Worm (Caenorhabditis elegans) whole organism, L3 larva: ENCODE data around the gene R151.2.

Experiments
- R02D3.7 ChIP-seq: fragments of 150-350 bp; optimal IDR thresholded peaks from 2 replicates; lab custom pipeline; 2014; ENCODE audit warnings: missing biosample characterization, missing genetic modification characterization
- ZK546.5 ChIP-seq: sonication (generic microtip); optimal IDR thresholded peaks from 2 replicates; lab custom pipeline; 2017; ENCODE audit warnings: missing biosample characterization, missing genetic modification characterization
- aly-2 ChIP-seq: fragments of 150-350 bp; optimal IDR thresholded peaks from 2 replicates; lab custom pipeline; 2014; ENCODE audit warnings: missing biosample characterization, missing genetic modification characterization
- ama-1 ChIP-seq: fragments of 150-350 bp; optimal IDR thresholded peaks from 2 replicates; lab custom pipeline; 2018
- ceh-16 ChIP-seq: sonication (generic microtip); optimal IDR thresholded peaks from 2 replicates; lab custom pipeline; 2017; ENCODE audit warnings: missing biosample characterization, missing genetic modification characterization
- ceh-28 ChIP-seq: fragments of 150-350 bp; optimal IDR thresholded peaks from 2 replicates; lab custom pipeline; 2014; ENCODE audit warnings: missing biosample characterization, missing genetic modification reagents, missing genetic modification characterization
- ceh-82 ChIP-seq: fragments of 150-350 bp; optimal IDR thresholded peaks from 2 replicates; lab custom pipeline; 2014; ENCODE audit warnings: missing biosample characterization, missing genetic modification characterization
- ceh-9 ChIP-seq: sonication (generic microtip); optimal IDR thresholded peaks from 2 replicates; lab custom pipeline; 2018; ENCODE audit warnings: missing biosample characterization, missing genetic modification characterization
- daf-12 ChIP-seq: fragments of 150-350 bp; optimal IDR thresholded peaks from 2 replicates; lab custom pipeline; 2014; ENCODE audit warnings: missing biosample characterization, missing genetic modification reagents, missing genetic modification characterization
- egl-27 ChIP-seq: sonication (generic microtip); optimal IDR thresholded peaks from 4 replicates; lab custom pipeline; 2017; ENCODE audit warnings: missing biosample characterization, missing genetic modification reagents, missing genetic modification characterization
- egl-5 ChIP-seq: fragments of 150-350 bp; optimal IDR thresholded peaks from 2 replicates; lab custom pipeline; 2017; ENCODE audit warnings: missing biosample characterization, missing genetic modification reagents, missing genetic modification characterization, inconsistent platforms
- eor-1 ChIP-seq, 2 experiments: fragments of 150-350 bp; optimal IDR thresholded peaks; 2 replicates each; lab custom pipeline; 2014 to 2018; ENCODE audit warnings: missing biosample characterization in 2 of 2, missing genetic modification characterization in 2 of 2
- fkh-10 ChIP-seq: sonication (generic microtip); optimal IDR thresholded peaks from 2 replicates; lab custom pipeline; 2017; ENCODE audit warnings: missing biosample characterization, missing genetic modification reagents, missing genetic modification characterization
- lin-15B ChIP-seq: fragments of 150-350 bp; optimal IDR thresholded peaks from 2 replicates; lab custom pipeline; 2014; ENCODE audit warnings: missing biosample characterization, missing genetic modification characterization
- lin-39 ChIP-seq: fragments of 150-350 bp; optimal IDR thresholded peaks from 2 replicates; lab custom pipeline; 2018; ENCODE audit warnings: missing biosample characterization, missing genetic modification reagents, missing genetic modification characterization
- mml-1 ChIP-seq: fragments of 150-350 bp; sonication (generic microtip); optimal IDR thresholded peaks from 3 replicates; lab custom pipeline; 2014; ENCODE audit warnings: missing biosample characterization, missing genetic modification characterization
- nfya-1 ChIP-seq: sonication (generic microtip); optimal IDR thresholded peaks from 2 replicates; lab custom pipeline; 2017; ENCODE audit warnings: missing genetic modification characterization, mild to moderate bottlenecking, missing compliant biosample characterization, antibody characterized with exemption, moderate library complexity; ENCODE audit not compliant: insufficient read depth
- nhr-11 ChIP-seq: fragments of 150-350 bp; optimal IDR thresholded peaks from 2 replicates; lab custom pipeline; 2014; ENCODE audit warnings: missing biosample characterization, missing genetic modification characterization
- nhr-23 ChIP-seq: fragments of 150-350 bp; optimal IDR thresholded peaks from 2 replicates; lab custom pipeline; 2014; ENCODE audit warnings: missing biosample characterization, missing genetic modification reagents, missing genetic modification characterization
- nhr-25 ChIP-seq: sonication (generic microtip); optimal IDR thresholded peaks from 2 replicates; lab custom pipeline; 2017; ENCODE audit warnings: missing biosample characterization, missing genetic modification characterization
- nhr-28 ChIP-seq: fragments of 150-350 bp; optimal IDR thresholded peaks from 2 replicates; lab custom pipeline; 2014; ENCODE audit warnings: missing biosample characterization, missing genetic modification characterization
- nhr-43 ChIP-seq: sonication (generic microtip); optimal IDR thresholded peaks from 2 replicates; lab custom pipeline; 2016; ENCODE audit warnings: mild to moderate bottlenecking, missing genetic modification characterization, missing compliant biosample characterization; ENCODE audit not compliant: poor library complexity, severe bottlenecking
- nhr-67 ChIP-seq: fragments of 150-350 bp; optimal IDR thresholded peaks from 2 replicates; lab custom pipeline; 2014; ENCODE audit warnings: missing biosample characterization, missing genetic modification characterization
- nhr-76 ChIP-seq: fragments of 150-350 bp; sonication (generic microtip); optimal IDR thresholded peaks from 5 replicates; lab custom pipeline; 2014; ENCODE audit warnings: missing biosample characterization, missing genetic modification characterization
- nhr-77 ChIP-seq: fragments of 150-350 bp; optimal IDR thresholded peaks from 2 replicates; lab custom pipeline; 2014; ENCODE audit warnings: missing biosample characterization, missing genetic modification characterization
- pha-4 ChIP-seq: fragments of 150-350 bp; optimal IDR thresholded peaks from 2 replicates; lab custom pipeline; 2014; ENCODE audit warnings: missing biosample characterization, missing genetic modification reagents, missing genetic modification characterization
- pqm-1 ChIP-seq: fragments of 150-350 bp; optimal IDR thresholded peaks from 2 replicates; lab custom pipeline; 2017; ENCODE audit warnings: missing biosample characterization, missing genetic modification characterization, inconsistent platforms
- sea-2 ChIP-seq: fragments of 150-350 bp; sonication (generic microtip); optimal IDR thresholded peaks from 4 replicates; lab custom pipeline; 2014; ENCODE audit warnings: missing biosample characterization, missing genetic modification reagents, missing genetic modification characterization
- skn-1 ChIP-seq: fragments of 150-350 bp; optimal IDR thresholded peaks from 2 replicates; lab custom pipeline; 2014; ENCODE audit warnings: missing biosample characterization, missing genetic modification characterization
- snpc-4 ChIP-seq: fragments of 150-350 bp; optimal IDR thresholded peaks from 2 replicates; lab custom pipeline; 2014; ENCODE audit warnings: missing biosample characterization, missing genetic modification characterization
- unc-39 ChIP-seq: sonication (generic microtip); optimal IDR thresholded peaks from 4 replicates; lab custom pipeline; 2017; ENCODE audit warnings: missing biosample characterization, missing genetic modification characterization
- ztf-4 ChIP-seq: fragments of 150-350 bp; optimal IDR thresholded peaks from 2 replicates; lab custom pipeline; 2014; ENCODE audit warnings: missing biosample characterization, missing genetic modification characterization

The R151.2 gene

DNA sequence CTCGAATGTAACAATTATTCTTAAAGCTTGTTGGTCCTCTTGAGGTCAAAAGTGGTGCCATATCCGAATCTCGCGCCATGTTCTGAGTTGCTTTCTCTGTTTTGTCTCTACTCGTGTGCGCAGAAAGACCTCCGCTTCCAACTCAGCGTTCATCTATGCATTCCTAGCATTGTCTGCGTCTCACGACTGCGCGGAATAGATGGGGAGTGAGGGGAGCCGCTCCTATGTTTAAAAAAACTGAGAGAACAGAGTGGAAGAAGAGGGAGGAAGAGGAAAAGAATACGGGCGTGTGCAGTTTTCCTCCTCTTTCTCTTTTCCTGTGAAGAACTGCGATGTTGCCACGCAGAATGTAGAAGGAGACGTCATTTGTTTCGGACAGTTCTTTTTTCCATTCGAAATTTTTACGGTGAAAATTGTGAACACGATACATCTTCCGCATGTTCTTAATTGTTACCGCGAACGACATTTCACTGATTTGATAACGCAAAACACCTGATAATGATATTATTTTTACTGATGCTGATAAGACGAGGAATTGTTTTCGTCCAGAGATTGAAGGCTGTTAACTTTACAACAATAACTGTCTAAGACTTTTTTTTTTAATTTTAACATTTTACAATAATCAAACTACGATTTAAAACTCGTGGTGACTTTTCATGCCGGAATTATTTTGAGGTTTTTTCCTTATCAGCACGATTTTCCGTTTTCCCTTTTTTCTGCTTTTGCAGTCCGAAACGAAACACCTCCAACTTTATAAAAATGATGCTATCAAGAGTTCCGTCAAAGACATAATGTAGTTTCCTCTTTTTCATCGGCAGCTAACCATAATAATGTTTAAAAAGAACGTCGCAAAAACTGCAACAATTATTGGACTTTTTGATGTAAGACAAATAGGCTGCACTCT is 42.9 kb upstream of the R151.2 start (continued):
- TF ChIP-seq aly-2 (tag; lab: Kevin White, UChicago) (no peak), ceh-82 (no peak), skn-1 (tag; lab: Kevin White, UChicago) (no peak), nhr-28 (no peak), nhr-43 (tag; lab: Kevin White, UChicago) (no peak), lin-15B (tag; lab: Kevin White, UChicago) (peak; percentile 74)

DNA sequence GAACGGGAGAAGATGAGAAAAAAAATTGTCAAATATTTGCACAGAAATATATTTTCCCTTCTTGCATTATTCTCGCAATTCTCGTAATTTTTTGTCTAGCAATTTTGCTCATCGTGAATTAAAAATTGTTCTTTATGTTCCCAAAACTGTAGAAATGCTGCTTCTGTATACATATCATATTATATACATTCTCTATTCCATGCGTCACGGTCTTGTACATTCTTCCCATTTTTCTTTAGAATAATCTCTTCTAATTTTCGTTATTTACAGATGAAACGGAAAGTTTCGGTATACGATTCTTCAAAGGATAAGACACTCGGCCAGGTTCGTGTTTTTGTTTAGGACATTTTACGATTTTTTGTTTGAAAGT is 42.2 kb upstream of the R151.2 start, which contains the start of gene acs-4:
acs-4 (plus strand) TSS at position 271 of the 370 bp plus-strand sequence.
- TF ChIP-seq sea-2 (GFP tag; lab: Kevin White, UChicago) = no peak
- TF ChIP-seq daf-12 (tag; lab: Kevin White, UChicago) = no peak
- no peak for TF ChIP-seq nhr-77 (tag; lab: Kevin White, UChicago)
- TF ChIP-seq ceh-28 (tag; lab: Kevin White, UChicago) = no peak
- TF ChIP-seq nhr-76 = no peak
- TF ChIP-seq pqm-1 (tag; lab: Kevin White, UChicago) = no peak
- TF ChIP-seq nhr-23 (tag; lab: Kevin White, UChicago) = no peak
- no peak for TF ChIP-seq pha-4 (tag; lab: Kevin White, UChicago)
- no peak for TF ChIP-seq unc-39 (tag; lab: Kevin White, UChicago)
- no peak for TF ChIP-seq ceh-9 (tag; lab: Kevin White, UChicago)
- TF ChIP-seq lin-39 = no peak
- TF ChIP-seq fkh-10 = no peak
- no peak for TF ChIP-seq ceh-16
- no peak for TF ChIP-seq ZK546.5 (tag; lab: Kevin White, UChicago)
- TF ChIP-seq eor-1 (tag; optimal IDR thresholded peaks at IDR 0.05; lab: Kevin White, UChicago) = no peak
- no peak for TF ChIP-seq R02D3.7 (tag; lab: Kevin White, UChicago)
- no peak for TF ChIP-seq ama-1 (lab: Kevin White, UChicago)

DNA sequence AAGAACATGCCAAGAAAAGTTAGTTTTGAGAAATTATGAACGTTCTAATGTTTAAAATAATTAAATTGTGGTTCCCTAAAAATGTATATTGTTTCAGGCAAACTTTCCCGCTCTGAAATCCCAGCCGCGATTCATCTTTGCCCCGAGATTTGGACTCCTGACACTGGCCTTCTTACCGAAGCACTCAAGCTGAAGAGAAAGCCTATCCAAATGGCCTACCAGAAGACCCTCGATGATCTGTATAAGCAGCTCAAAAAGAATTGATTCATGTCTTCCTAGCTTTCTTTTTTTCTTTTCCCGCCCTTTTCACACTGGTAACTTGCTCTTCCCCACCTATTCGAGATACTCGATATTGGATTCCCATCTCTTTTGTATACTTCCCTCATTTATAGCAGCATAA is 39.7 kb upstream of the R151.2 start:
- TF ChIP-seq nhr-43 (tag; lab: Kevin White, UChicago) = no peak
- TF ChIP-seq ztf-4 (tag; lab: Kevin White, UChicago) = no peak
- TF ChIP-seq nfya-1 (tag; lab: Kevin White, UChicago) = no peak
- TF ChIP-seq lin-39 = no peak
- no peak for TF ChIP-seq nhr-11
- no peak for TF ChIP-seq nhr-76
- no peak for TF ChIP-seq ZK546.5 (tag; lab: Kevin White, UChicago)
- no peak for TF ChIP-seq lin-15B (tag; lab: Kevin White, UChicago)
- TF ChIP-seq R02D3.7 (tag; lab: Kevin White, UChicago) = no peak
- no peak for TF ChIP-seq pqm-1 (tag; lab: Kevin White, UChicago)
- no peak for TF ChIP-seq egl-27 (tag; lab: Kevin White, UChicago)
- no peak for TF ChIP-seq pha-4 (tag; lab: Kevin White, UChicago)
- no peak for TF ChIP-seq ceh-28 (tag; lab: Kevin White, UChicago)
- TF ChIP-seq ceh-82 = no peak
- no peak for TF ChIP-seq egl-5 (tag; lab: Kevin White, UChicago)
- TF ChIP-seq aly-2 (tag; lab: Kevin White, UChicago) = no peak
- TF ChIP-seq ceh-9 (tag; lab: Kevin White, UChicago) = no peak
- TF ChIP-seq nhr-25 (tag; lab: Kevin White, UChicago) = no peak

DNA sequence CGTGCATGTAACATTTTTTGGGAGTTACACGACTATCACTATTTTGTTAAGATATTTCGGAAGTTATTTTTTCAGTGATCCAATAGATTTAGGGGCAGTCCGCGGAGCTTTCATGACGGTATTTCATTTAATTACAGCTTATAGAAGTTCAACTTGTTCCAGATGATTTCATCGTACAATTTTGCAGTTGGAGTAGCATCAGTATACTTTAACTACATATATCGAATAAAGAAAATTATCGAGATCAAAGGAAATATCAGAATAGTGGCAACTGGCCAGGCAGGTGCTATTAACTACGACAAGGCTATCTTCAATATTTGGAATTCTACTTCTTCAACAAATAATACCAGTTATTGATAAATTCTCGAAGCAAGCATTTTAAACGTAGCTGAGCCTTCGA is 31.3 kb upstream of the R151.2 start:
- TF ChIP-seq lin-15B (tag; lab: Kevin White, UChicago) = no peak
- TF ChIP-seq nhr-67 = no peak
- no peak for TF ChIP-seq aly-2 (tag; lab: Kevin White, UChicago)
- no peak for TF ChIP-seq ceh-82
- no peak for TF ChIP-seq egl-5 (tag; lab: Kevin White, UChicago)
- TF ChIP-seq nhr-23 (tag; lab: Kevin White, UChicago) = no peak
- no peak for TF ChIP-seq mml-1 (tag; lab: Kevin White, UChicago)
- no peak for TF ChIP-seq snpc-4 (tag; lab: Kevin White, UChicago)
